Worm (Caenorhabditis elegans): ENCODE measurements around the gene lys-7.

lys-7 gene

DNA sequence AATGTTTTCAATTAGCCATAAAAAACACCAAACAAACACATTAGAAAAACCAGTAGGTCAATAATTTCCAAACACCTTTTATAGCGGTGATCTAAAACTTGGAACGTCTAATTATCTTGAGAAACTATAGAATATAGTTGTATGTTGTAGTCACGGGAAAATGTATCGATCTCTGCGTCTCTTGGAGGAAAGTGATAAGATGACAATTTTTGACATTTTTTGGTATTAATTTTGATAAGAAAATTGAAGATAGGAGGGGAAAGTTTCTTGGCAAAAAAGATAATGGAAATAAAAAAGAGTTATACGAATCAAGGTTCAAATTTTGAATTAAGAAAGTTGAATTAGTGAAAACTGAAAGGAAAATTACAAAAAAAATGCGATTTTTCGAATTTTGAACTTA is 23.3 kb upstream of the lys-7 start (continued):
- TF ChIP-seq C34F6.9 (tag; optimal IDR thresholded peaks at IDR 0.05) = no peak
- TF ChIP-seq crh-2 (tag; optimal IDR thresholded peaks at IDR 0.05) = peak; percentile 64
- no peak for TF ChIP-seq snpc-4 (tag; optimal IDR thresholded peaks at IDR 0.05)

- TF ChIP-seq gmeb-1 (tag; optimal IDR thresholded peaks at IDR 0.05) (no peak), alr-1 (tag; optimal IDR thresholded peaks at IDR 0.05) (no peak), snpc-4 (tag; optimal IDR thresholded peaks at IDR 0.05) (no peak), lin-39 (tag; optimal IDR thresholded peaks at IDR 0.05) (no peak), ztf-1 (GFP tag; conservative IDR thresholded peaks at IDR 0.05) (no peak), unc-62 (GFP tag; optimal IDR thresholded peaks at IDR 0.05) (no peak), sem-4 (tag; optimal IDR thresholded peaks at IDR 0.05) (no peak), Y55F3AM.14 (GFP tag; optimal IDR thresholded peaks at IDR 0.05) (no peak)
Observed at ce11 chrV:3502038-3502437, 19.6 kb upstream of the lys-7 start, which contains the start of the genes C07G3.8 and C07G3.10. C07G3.8 (minus strand) TSS chrV:3502138. C07G3.10 (plus strand) TSS chrV:3502307.

- no peak for TF ChIP-seq ztf-4 (tag; optimal IDR thresholded peaks at IDR 0.05)
- TF ChIP-seq ztf-11 (tag; optimal IDR thresholded peaks at IDR 0.05) = no peak
- no peak for TF ChIP-seq nhr-12 (tag; optimal IDR thresholded peaks at IDR 0.05)
- no peak for TF ChIP-seq nhr-11 (tag; optimal IDR thresholded peaks at IDR 0.05)
- TF ChIP-seq F13H6.1 (tag; optimal IDR thresholded peaks at IDR 0.05) = no peak
- TF ChIP-seq unc-39 (tag; optimal IDR thresholded peaks at IDR 0.05) = no peak
Observed at ce11 chrV:3496880-3497279, 14.5 kb upstream of the lys-7 start, which contains the start of gene C07G3.15. C07G3.15 (minus strand) TSS chrV:3496980.

DNA sequence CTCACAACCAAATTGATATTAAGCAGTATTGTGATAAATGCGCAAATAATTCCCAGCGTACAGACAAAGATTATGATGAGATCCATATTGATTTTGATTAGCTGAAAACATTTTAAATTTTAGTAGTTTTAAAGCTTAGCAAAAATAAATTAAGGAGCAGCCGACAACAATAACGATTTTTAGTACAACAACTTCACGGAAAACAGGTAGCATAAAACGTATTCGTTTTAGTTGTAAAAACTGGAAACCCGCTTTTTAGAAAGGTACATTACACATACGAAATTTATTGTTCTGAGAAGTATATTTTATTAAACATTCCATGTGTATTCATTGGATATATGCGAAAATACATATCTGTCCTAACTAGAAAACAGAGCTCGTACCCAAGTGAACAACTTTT is 8.0 kb upstream of the lys-7 start, which contains the start of gene srbc-36:
Gene srbc-36 (minus strand): TSS at position 101 of the 400 bp plus-strand sequence.
- no peak for TF ChIP-seq nhr-25 (tag; optimal IDR thresholded peaks at IDR 0.05)
- TF ChIP-seq zag-1 (tag; optimal IDR thresholded peaks at IDR 0.05) = no peak

DNA sequence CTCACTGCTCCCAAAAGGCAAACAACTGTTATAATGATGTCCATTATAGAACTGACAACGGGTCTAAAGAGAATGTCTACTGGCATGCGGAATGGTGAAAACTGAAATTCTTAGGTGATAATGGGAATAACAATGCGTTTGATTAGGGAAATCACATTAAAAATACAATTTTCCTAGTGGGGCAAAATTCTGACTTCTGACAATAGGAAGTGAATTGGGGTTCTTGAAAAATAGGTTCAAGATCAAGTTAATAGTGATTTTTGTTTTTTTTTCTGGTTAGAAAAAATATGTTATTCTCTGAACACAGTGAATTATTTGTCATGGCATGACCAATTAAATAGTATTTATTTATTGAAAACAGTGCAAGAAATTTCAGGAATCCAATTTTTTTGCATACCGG is 4.5 kb upstream of the lys-7 start, which contains the start of gene srbc-32:
Gene srbc-32 (minus strand): TSS at position 101 of the 400 bp plus-strand sequence.
- no peak for TF ChIP-seq peb-1 (tag; optimal IDR thresholded peaks at IDR 0.05)
- no peak for TF ChIP-seq R02D3.7 (tag; optimal IDR thresholded peaks at IDR 0.05)
- no peak for TF ChIP-seq ztf-4 (tag; optimal IDR thresholded peaks at IDR 0.05)
- TF ChIP-seq mab-5 (tag; optimal IDR thresholded peaks at IDR 0.05) = no peak
- TF ChIP-seq mbf-1 (tag; optimal IDR thresholded peaks at IDR 0.05) = no peak
- TF ChIP-seq nhr-25 (tag; optimal IDR thresholded peaks at IDR 0.05) = no peak
- TF ChIP-seq snpc-4 (tag; optimal IDR thresholded peaks at IDR 0.05) = no peak
- TF ChIP-seq C34F6.9 (tag; optimal IDR thresholded peaks at IDR 0.05) = no peak

ce11 chrV:3484702-3485101 is 2.3 kb upstream of the lys-7 start, which contains the start of gene srbc-33:
srbc-33 (minus strand) TSS chrV:3484802.
- no peak for TF ChIP-seq skn-1 (tag; optimal IDR thresholded peaks at IDR 0.05)
- no peak for TF ChIP-seq sem-4 (tag; optimal IDR thresholded peaks at IDR 0.05)
- no peak for TF ChIP-seq unc-62 (GFP tag; optimal IDR thresholded peaks at IDR 0.05)
- TF ChIP-seq nhr-237 (tag; optimal IDR thresholded peaks at IDR 0.05) = no peak
- TF ChIP-seq blmp-1 (tag; optimal IDR thresholded peaks at IDR 0.05; ENCODE audit: insufficient read depth) = no peak
- no peak for TF ChIP-seq zag-1 (tag; optimal IDR thresholded peaks at IDR 0.05)
- no peak for TF ChIP-seq ZK546.5 (tag; optimal IDR thresholded peaks at IDR 0.05)
- TF ChIP-seq dmd-4 (tag; optimal IDR thresholded peaks at IDR 0.05) = no peak
- TF ChIP-seq ceh-82 (tag; optimal IDR thresholded peaks at IDR 0.05) = no peak
- no peak for TF ChIP-seq R02D3.7 (tag; optimal IDR thresholded peaks at IDR 0.05)
- TF ChIP-seq nhr-23 (tag; optimal IDR thresholded peaks at IDR 0.05) = no peak
- TF ChIP-seq unc-39 (tag; optimal IDR thresholded peaks at IDR 0.05) = no peak
- no peak for TF ChIP-seq C34F6.9 (tag; optimal IDR thresholded peaks at IDR 0.05)
- TF ChIP-seq lin-11 (tag; optimal IDR thresholded peaks at IDR 0.05) = no peak
- TF ChIP-seq nhr-25 (tag; optimal IDR thresholded peaks at IDR 0.05) = no peak
- TF ChIP-seq sma-3 (GFP tag; optimal IDR thresholded peaks at IDR 0.05) = no peak

DNA sequence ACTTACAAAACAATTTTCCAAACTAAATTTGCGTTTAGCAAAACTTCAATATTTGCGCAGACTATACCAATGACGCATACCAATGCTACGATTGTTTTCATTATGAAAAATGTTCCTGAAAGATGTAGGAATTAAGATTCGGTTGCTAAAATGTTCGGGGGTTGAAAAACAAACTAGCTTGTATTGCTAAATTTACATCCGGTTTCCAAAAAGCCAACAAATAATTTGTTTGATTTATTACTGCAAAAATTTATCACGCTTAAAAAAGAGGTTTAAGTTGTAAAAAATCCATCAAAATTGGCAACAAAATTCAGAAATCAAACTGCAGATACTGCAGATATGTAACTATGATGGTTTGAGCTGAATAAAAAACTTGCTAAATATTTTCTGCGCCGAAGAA is 2.1 kb downstream of the lys-7 start, which contains the start of gene srbc-30:
Gene srbc-30 (minus strand): TSS at position 101 of the 400 bp plus-strand sequence.
- no peak for TF ChIP-seq nhr-21 (tag; optimal IDR thresholded peaks at IDR 0.05)
- no peak for TF ChIP-seq lsy-2 (tag; optimal IDR thresholded peaks at IDR 0.05)
- no peak for TF ChIP-seq ztf-11 (tag; optimal IDR thresholded peaks at IDR 0.05)
- TF ChIP-seq gmeb-1 (tag; optimal IDR thresholded peaks at IDR 0.05) = no peak
- no peak for TF ChIP-seq C34F6.9 (tag; optimal IDR thresholded peaks at IDR 0.05)
- no peak for TF ChIP-seq mab-5 (tag; optimal IDR thresholded peaks at IDR 0.05)
- TF ChIP-seq ceh-82 (tag; optimal IDR thresholded peaks at IDR 0.05) = no peak
- no peak for TF ChIP-seq lin-11 (tag; optimal IDR thresholded peaks at IDR 0.05)
- no peak for TF ChIP-seq nhr-11 (tag; optimal IDR thresholded peaks at IDR 0.05)
- no peak for TF ChIP-seq blmp-1 (tag; optimal IDR thresholded peaks at IDR 0.05; ENCODE audit: insufficient read depth)
- TF ChIP-seq zag-1 (tag; optimal IDR thresholded peaks at IDR 0.05) = no peak
- no peak for TF ChIP-seq elt-3 (tag; optimal IDR thresholded peaks at IDR 0.05)
- TF ChIP-seq nhr-12 (tag; optimal IDR thresholded peaks at IDR 0.05) = no peak
- no peak for TF ChIP-seq lin-13 (GFP tag; optimal IDR thresholded peaks at IDR 0.05)
- TF ChIP-seq sma-9 (GFP tag; optimal IDR thresholded peaks at IDR 0.05) = no peak
- no peak for TF ChIP-seq sma-9 (tag; optimal IDR thresholded peaks at IDR 0.05)
- TF ChIP-seq nhr-23 (tag; optimal IDR thresholded peaks at IDR 0.05) = no peak
- no peak for TF ChIP-seq unc-55 (GFP tag; optimal IDR thresholded peaks at IDR 0.05)

Data from whole organism, L2 larva.